Fruit fly (Drosophila melanogaster): ENCODE measurements around the gene Cdk1.

Gene Cdk1

DNA sequence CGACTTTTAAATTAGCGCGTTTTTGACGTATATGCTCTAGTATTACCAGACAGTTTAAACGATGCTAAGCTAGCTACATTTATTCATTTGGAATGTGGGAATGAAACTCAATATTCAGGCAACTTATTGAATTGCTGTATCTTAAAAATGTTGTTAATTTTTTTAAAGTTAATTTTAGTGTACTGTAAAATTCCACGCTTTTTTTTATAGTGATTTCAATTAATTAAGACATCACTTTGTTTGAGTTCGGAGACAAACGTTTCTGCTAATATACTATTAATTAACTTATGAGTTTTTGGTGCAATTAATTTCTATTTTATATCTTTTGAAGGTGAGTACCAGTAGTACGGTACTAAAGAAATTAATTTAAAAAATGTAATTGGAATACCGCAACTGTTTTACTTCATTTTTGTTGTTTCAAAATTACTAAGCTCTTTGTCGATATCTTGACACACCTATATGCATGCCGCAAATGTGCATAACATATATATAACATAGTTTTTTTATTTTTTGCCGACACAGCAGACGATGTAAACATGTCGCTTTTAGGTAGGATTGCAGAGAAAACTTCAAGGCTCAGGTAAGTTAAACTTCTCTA lies at the start of gene Cdk1, which contains the start of gene mRpS7:
Gene Cdk1, minus strand, starts transcription at position 55 of the 598 bp plus-strand sequence.
Gene mRpS7, plus strand, starts transcription at position 455 of the 598 bp plus-strand sequence.
- TF ChIP-seq CG8478 (optimal IDR thresholded peaks at IDR 0.05): no peak
- no peak for TF ChIP-seq CTCF (optimal IDR thresholded peaks at IDR 0.05)

DNA sequence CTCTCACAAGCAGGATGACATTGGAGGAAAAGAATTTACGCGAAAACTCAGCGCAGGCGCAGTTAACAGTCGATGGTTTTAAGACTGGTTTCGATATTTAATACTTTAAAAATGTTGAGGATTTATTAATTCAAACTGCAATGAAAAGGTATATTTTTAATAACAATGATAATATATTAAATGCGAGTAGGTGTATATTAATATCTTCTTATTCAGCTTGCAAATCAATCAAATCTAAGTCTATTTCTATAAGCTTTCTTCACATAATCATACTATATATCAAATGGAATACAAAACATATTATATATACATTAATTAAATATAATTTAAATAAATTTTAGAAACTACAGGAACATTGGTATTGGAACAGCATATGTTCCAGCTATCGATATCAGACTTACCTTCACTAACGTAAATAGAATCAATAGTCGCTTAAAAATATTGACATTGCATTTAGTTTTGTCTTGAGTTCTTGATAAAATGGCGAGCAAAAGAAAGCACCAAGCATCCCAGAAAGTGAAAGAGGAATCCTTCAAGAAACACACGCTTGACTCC lies 49.6 kb upstream of the Cdk1 start, which contains the start of the genes TBC1D16 and holn1:
Gene TBC1D16, minus strand, starts transcription at position 51 of the 555 bp plus-strand sequence.
Gene holn1, plus strand, starts transcription at position 390 of the 555 bp plus-strand sequence.
- no peak for TF ChIP-seq CG8478 (optimal IDR thresholded peaks at IDR 0.05)

DNA sequence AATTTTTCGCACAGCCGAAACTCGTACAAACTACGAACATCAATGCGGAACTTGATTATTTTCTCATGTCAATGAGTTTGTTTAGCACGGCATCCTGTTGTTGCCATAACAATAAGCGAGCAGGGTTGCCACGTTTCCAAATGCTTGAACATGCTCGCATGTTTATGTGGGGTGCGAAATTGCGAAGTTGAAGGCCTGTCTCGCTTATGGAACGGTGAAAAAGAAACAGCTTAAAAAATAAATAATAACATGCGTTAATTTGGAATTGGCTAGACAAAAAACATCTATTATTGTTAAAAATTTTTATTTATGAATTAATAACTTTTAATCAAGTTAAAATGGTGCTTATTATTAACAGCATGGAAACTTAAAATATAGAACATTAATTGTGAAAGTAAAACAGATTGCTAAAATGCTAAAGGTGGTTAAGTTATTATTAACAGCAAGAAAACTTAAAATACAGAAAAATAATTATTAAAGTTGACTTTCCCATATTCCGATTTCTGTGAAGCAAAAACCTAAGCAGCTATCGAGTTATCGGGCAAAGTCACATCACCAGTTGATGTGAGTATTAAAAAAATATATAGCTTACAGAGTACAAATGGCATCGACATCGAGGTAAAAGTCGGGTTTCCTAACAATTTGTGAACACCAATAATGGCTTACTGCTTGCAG lies 44.9 kb upstream of the Cdk1 start, which contains the start of the genes Bug22 and TfIIB:
Gene Bug22, minus strand, starts transcription at position 117 of the 675 bp plus-strand sequence.
Gene TfIIB, plus strand, starts transcription at position 537 of the 675 bp plus-strand sequence.
- TF ChIP-seq CTCF (optimal IDR thresholded peaks at IDR 0.05) (no peak), CG8478 (optimal IDR thresholded peaks at IDR 0.05) (no peak)

DNA sequence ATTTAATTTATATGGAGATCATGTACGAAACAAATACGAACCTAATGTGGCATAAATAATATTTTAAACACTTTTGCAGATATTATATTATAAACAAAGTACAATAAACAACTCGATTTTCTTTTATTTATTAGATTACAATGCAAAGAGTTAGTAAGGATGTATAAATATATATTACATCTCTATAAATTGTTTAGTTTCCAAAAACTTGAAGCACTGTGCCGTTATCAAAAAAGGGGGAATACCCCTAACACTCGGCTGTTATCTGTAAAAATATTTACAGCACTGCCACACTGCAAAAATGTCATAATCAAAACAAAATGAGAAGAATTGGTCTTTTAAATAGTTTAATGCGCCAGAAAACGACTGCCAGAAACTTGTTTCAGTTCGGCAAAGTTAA lies 42.5 kb upstream of the Cdk1 start, which contains the start of gene CG5188:
Gene CG5188, plus strand, starts transcription at position 302 of the 400 bp plus-strand sequence.
- TF ChIP-seq CG8478 (optimal IDR thresholded peaks at IDR 0.05) (no peak), CTCF (optimal IDR thresholded peaks at IDR 0.05) (no peak)

DNA sequence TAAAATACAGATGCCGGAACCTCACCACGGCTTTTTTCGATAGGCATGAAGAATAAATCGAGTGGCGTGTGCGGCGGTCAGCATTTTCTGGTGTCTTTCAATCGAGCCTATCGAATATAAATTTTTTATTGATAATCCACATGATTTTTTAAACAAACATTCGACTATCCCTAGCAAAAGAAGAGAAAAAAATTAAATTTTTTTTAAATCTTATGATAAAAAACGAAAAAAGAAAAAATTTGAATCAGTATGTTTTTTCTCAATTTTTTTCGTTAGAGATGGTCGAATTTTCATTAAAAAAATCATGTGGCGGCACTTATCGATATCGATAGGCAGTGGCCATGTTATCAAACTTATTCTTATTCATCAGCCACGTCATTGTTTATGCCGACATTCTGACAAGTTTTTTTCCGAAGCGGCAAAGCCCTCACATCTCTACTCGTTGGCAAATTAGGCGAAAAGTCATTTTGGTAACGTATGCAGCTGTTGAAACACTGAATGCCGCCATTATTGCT lies 40.5 kb upstream of the Cdk1 start, which contains the start of the genes SmB and KdelR:
Gene SmB, minus strand, starts transcription at position 94 of the 515 bp plus-strand sequence.
Gene KdelR, plus strand, starts transcription at position 354 of the 515 bp plus-strand sequence.
- no peak for TF ChIP-seq CG8478 (optimal IDR thresholded peaks at IDR 0.05)
- TF ChIP-seq CTCF (optimal IDR thresholded peaks at IDR 0.05): no peak

DNA sequence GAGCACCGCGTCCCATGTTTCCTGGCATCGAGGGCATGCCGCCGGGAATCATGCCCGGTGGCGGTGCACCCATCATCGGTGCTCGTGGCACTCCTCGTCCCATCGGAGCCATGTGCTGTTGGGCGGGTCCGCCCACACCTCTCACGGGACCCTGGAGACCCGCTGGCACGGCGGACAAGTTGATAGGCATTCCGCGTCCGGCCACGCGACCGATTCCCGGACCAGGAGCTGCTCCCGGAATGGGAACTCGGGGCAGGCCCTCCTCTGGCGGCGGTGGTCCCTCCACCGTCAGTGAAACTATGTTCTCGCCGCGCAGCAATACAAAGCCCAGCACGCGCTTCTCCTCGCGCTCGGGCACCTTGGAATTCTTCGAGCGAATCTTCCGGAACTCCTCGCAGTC lies 39.5 kb upstream of the Cdk1 start:
- no peak for TF ChIP-seq CTCF (optimal IDR thresholded peaks at IDR 0.05)
- no peak for TF ChIP-seq CG8478 (optimal IDR thresholded peaks at IDR 0.05)

DNA sequence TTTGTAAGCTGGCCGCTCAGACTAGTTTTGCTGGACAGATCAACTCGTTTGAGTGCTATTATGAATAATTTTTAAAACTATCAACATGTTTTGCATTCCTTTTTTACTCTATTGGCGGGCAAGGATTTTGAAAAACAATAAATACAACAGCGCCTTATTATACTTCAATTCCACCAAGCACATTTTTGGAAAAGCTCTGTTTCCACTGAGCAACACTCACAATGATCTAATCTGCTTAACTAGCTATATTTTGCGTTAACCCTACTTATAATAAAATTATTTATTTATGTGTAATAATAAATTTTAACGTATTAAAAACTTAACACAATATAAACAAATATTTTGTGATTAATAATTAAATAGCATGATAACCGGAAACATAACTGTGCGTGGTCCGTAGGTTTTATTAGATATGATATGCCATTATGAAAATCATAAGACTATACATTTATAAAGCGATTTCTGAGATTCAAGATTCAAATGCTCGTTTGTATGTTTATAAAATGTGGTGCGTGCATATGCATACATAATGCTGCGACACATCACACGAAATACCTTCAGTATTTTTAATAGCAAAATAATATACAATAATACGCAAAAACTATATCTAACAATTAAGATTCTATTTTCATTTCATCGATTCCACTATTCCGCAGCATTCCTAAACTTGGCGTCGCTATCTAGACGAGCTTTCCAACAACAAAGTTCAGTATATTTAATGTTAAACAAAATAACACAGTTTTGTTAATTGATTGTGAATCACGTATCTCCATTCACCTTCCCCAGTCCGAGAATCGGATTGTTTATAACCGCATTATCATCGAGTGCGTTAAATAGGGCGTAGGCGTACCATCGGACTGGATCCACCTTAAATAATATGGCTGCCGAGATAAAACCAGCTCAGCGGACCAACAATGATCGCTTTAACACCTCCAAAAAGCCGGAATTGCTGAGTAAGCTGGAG lies 36.9 kb upstream of the Cdk1 start, which contains the start of the genes pie and Wdfy2:
Gene pie, minus strand, starts transcription at position 138 of the 964 bp plus-strand sequence.
Gene Wdfy2, plus strand, starts transcription at position 649 of the 964 bp plus-strand sequence.
- TF ChIP-seq CTCF (optimal IDR thresholded peaks at IDR 0.05) (no peak), CG8478 (optimal IDR thresholded peaks at IDR 0.05) (no peak)

DNA sequence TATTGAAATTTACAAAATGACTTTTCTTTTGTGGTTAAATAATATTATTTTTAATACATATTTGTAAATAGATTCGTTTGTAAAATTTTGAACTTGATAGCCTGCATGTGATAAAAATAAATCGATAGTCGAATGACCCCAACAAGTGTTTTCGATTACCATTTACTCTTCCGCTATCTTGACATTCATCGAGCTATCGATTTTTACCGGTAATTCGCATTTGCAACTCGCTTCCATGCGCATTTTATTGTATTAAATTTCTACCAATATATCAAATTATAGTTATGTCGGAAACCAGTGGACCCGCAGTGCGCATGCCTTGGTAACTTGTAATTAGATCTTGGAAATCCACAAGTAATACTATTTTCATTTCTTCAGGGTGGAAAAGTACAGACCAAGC lies 32.9 kb upstream of the Cdk1 start, which contains the start of gene RfC3:
Gene RfC3, plus strand, starts transcription at position 210 of the 400 bp plus-strand sequence.
- no peak for TF ChIP-seq CTCF (optimal IDR thresholded peaks at IDR 0.05)
- TF ChIP-seq CG8478 (optimal IDR thresholded peaks at IDR 0.05): no peak

DNA sequence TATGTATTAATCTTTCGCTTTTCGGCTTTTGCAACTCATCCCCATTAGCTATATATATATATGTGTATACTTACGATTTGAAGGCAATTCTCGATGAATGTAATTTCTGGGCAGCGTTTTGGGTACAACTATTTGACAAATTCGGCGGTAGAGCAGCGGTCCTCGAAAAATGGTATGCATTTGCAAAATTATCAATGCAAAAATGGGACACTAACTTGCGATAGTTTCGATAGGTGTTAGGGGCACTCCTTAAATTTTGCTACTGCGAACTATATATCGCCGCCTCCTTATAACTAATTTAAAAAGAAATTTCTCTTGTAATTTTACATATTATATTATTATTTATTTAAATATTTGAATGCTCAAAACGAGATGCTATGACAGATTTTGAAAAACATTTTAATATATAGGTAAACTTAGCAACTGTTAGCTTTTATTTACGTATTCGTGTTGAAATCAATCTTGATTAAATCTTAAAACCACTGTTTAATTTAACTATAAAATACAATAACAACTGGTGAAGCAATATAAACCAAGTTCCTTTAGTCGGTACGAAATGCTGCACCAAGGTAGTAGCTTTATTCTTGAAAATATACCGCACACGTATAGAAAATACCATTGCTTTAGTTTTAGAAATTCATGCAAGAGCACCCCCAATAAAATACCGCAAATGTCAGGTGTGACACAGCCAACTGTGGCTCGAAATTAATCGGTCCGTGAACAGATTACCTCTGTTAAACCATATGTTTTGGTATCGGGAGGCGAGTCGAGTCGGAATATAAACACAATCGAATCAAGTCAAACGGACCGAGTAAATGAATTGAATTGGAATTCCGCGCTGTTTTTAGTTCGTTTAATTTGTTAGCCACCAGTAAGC lies 27.4 kb upstream of the Cdk1 start, which contains the start of the genes CG5355 and Klp31E:
Gene CG5355, minus strand, starts transcription at position 213 of the 877 bp plus-strand sequence.
Gene Klp31E, plus strand, starts transcription at position 767 of the 877 bp plus-strand sequence.
- no peak for TF ChIP-seq CG8478 (optimal IDR thresholded peaks at IDR 0.05)
- TF ChIP-seq CTCF (optimal IDR thresholded peaks at IDR 0.05): no peak

DNA sequence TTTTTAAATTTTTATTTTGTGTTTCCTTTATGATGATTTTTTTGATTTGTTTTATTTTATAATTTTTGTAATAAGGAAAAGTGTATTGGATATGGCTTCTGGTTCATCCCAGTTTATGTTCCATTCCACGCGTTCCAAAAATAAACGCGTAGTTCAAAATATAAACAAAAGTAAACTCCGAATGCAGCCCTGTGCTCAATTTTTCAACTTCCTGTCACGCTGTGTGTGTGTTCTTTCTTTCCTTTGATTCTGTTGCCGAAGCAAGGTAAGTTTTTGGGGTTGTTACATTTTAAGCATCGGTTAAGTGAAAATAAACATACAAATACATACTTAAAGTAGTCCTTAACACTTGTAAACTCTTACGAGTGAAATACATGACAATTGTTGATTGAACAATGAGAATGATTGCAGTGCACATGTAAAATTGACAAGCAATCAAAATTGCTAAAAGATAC lies 22.1 kb upstream of the Cdk1 start, which contains the start of the genes Ip259 and RpS27A:
Gene Ip259, plus strand, starts transcription at position 231 of the 455 bp plus-strand sequence.
Gene RpS27A, plus strand, starts transcription at position 231 of the 455 bp plus-strand sequence.
- peak in 1 of 2 experiments; percentile 11 for TF ChIP-seq CTCF (optimal IDR thresholded peaks at IDR 0.05)
- no peak for TF ChIP-seq CG8478 (optimal IDR thresholded peaks at IDR 0.05)

DNA sequence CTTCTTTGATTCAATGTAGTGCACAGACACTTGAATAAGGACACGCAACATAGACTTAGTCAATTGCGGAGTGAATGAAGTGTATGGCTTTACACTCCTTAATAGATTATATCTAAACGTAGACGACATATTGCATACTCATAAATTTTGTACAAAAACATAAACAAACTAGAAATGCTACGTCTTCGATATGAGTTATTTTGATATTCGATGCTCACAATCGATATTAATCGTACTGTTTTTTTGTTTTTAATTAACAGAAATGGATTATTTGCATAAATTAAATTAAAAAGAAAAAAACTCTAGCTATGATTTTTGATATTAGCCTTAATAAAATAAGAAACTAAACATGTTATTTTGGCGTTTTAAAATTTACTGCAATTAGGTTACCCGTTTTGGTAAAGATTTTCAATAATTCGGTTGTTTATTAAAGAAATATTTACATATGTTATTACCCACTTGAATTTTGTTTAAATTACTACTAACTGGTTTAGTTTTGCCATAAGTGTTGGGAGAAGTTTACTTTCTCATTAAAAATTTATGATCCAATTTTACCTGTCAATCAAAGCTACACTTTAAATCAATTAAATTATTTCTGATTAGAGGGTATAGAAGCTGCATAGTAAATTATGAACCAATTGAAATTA lies 19.1 kb upstream of the Cdk1 start, which contains the start of the genes CG17768, LSm-4 and Ir31a:
Gene CG17768, minus strand, starts transcription at position 196 of the 647 bp plus-strand sequence.
Gene LSm-4, minus strand, starts transcription at position 196 of the 647 bp plus-strand sequence.
Gene Ir31a, plus strand, starts transcription at position 558 of the 647 bp plus-strand sequence.
- no peak for TF ChIP-seq CTCF (optimal IDR thresholded peaks at IDR 0.05)
- TF ChIP-seq CG8478 (optimal IDR thresholded peaks at IDR 0.05): no peak
